1 fruit fly cellular context compared by ENCODE assay signal in genomic region chr3L:14109831-14110230, dm6.
A peak's percentile ranks its signal among the peaks of the same experiment; 100 is the strongest.
TF ChIP-seq lines count a peak whose summit lies in the region.

No protein-coding gene starts in this region.

TF ChIP-seq in whole organism, embryonic, 481 proteins besides CTCF, POLR2A, EP300 and RAD21 (continued from another document):
- TF ChIP-seq CG13775 (GFP tag; optimal IDR thresholded peaks at IDR 0.05; lab: Kevin White, UChicago) (no peak), chinmo (GFP tag; IDR thresholded peaks at IDR 0.05; lab: Robert Waterston, UW; ENCODE audit: partially characterized antibody) (0 out of 4 replicates have a peak, but pooled peaks have one; percentile 45), hkb (optimal IDR thresholded peaks at IDR 0.05; lab: Kevin White, UChicago) (no peak), hkb (GFP tag; IDR thresholded peaks at IDR 0.05; lab: Robert Waterston, UW) (no peak), CG13424 (tag; optimal IDR thresholded peaks at IDR 0.05; lab: Kevin White, UChicago) (no peak), Dll (GFP tag; IDR thresholded peaks at IDR 0.05; lab: Robert Waterston, UW; ENCODE audit: partially characterized antibody) (no peak), maf-S (GFP tag; optimal IDR thresholded peaks at IDR 0.05; lab: Kevin White, UChicago) (no peak), Nf-YB (GFP tag; optimal IDR thresholded peaks at IDR 0.05; lab: Kevin White, UChicago) (peak; percentile 90), HLHmδ (GFP tag; optimal IDR thresholded peaks at IDR 0.05; lab: Kevin White, UChicago) (no peak), CoRest (tag; optimal IDR thresholded peaks at IDR 0.05; lab: Kevin White, UChicago) (no peak), seq (GFP tag; IDR thresholded peaks at IDR 0.05; lab: Robert Waterston, UW) (peak; percentile 79; the same call in 1 of the 2 replicates), CG10321 (GFP tag; IDR thresholded peaks at IDR 0.05; lab: Robert Waterston, UW) (peak; percentile 8; the same call in 1 of the 2 replicates), CG4424 (GFP tag; optimal IDR thresholded peaks at IDR 0.05; lab: Kevin White, UChicago) (no peak), lab (GFP tag; optimal IDR thresholded peaks at IDR 0.05; lab: Kevin White, UChicago) (no peak), ewg (GFP tag; optimal IDR thresholded peaks at IDR 0.05; lab: Kevin White, UChicago) (peak; percentile 94), Side (GFP tag; optimal IDR thresholded peaks at IDR 0.05; lab: Kevin White, UChicago) (no peak), tio (GFP tag; optimal IDR thresholded peaks at IDR 0.05; lab: Kevin White, UChicago) (no peak), Antp (GFP tag; optimal IDR thresholded peaks at IDR 0.05; lab: Kevin White, UChicago) (no peak), Med (GFP tag; lab: Kevin White, UChicago) (peak; percentile 28), CG16779 (GFP tag; IDR thresholded peaks at IDR 0.05; lab: Robert Waterston, UW) (0 out of 2 replicates have a peak, but pooled peaks have one; percentile 21), CG18476 (GFP tag; optimal IDR thresholded peaks at IDR 0.05; lab: Kevin White, UChicago) (no peak), Lpt (GFP tag; optimal IDR thresholded peaks at IDR 0.05; lab: Kevin White, UChicago) (no peak), cg (GFP tag; optimal IDR thresholded peaks at IDR 0.05; lab: Kevin White, UChicago) (peak; percentile 46), BtbVII (GFP tag; optimal IDR thresholded peaks at IDR 0.05; lab: Kevin White, UChicago) (no peak)
